Fruit fly (Drosophila melanogaster) whole organism, embryonic: ENCODE data around the gene pod1.

Experiments used
- Bdp1 ChIP-seq: fragments of 200-800 bp; sonication (Bioruptor generic); optimal IDR thresholded peaks from 3 replicates; lab custom pipeline; 2016; ENCODE audit warnings: missing biosample characterization, missing genetic modification characterization
- CG10147 ChIP-seq: fragments of 200-800 bp; sonication (Bioruptor generic); optimal IDR thresholded peaks from 2 replicates; lab custom pipeline; 2019; ENCODE audit warnings: missing biosample characterization, mild to moderate bottlenecking, missing genetic modification characterization, moderate library complexity
- CG12104 ChIP-seq: fragments of 200-800 bp; sonication (Bioruptor generic); optimal IDR thresholded peaks from 3 replicates; lab custom pipeline; 2016; ENCODE audit warnings: missing biosample characterization, missing genetic modification characterization
- CG12299 ChIP-seq: fragments of 200-800 bp; sonication (Bioruptor generic); optimal IDR thresholded peaks from 2 replicates; lab custom pipeline; 2018; ENCODE audit warnings: missing biosample characterization, mild to moderate bottlenecking, missing genetic modification characterization
- CG12769 ChIP-seq: fragments of 200-800 bp; sonication (Bioruptor generic); optimal IDR thresholded peaks from 2 replicates; lab custom pipeline; 2019; ENCODE audit warnings: missing biosample characterization, mild to moderate bottlenecking, missing genetic modification characterization, moderate library complexity
- CG12942 ChIP-seq: fragments of 200-800 bp; sonication (Bioruptor generic); optimal IDR thresholded peaks from 3 replicates; lab custom pipeline; 2016; ENCODE audit warnings: missing biosample characterization, missing genetic modification characterization
- CG1603 ChIP-seq: fragments of 200-800 bp; sonication (Bioruptor generic); optimal IDR thresholded peaks from 2 replicates; lab custom pipeline; 2019; ENCODE audit warnings: missing biosample characterization, mild to moderate bottlenecking, missing genetic modification characterization, moderate library complexity
- CG1647 ChIP-seq: fragments of 200-800 bp; sonication (Bioruptor generic); optimal IDR thresholded peaks from 3 replicates; lab custom pipeline; 2016; ENCODE audit warnings: missing biosample characterization, missing genetic modification characterization
- CG16813 ChIP-seq: fragments of 200-800 bp; sonication (Bioruptor generic); IDR thresholded peaks from 3 replicates; pipeline ENCODE4 v1.3.6; 2022; ENCODE audit warnings: missing biosample characterization, missing genetic modification characterization; ENCODE audit not compliant: partially characterized antibody
- CG16863 ChIP-seq: fragments of 200-800 bp; sonication (Bioruptor generic); optimal IDR thresholded peaks from 3 replicates; lab custom pipeline; 2016; ENCODE audit warnings: missing biosample characterization, missing genetic modification characterization
- CG17359 ChIP-seq: fragments of 200-800 bp; sonication (Bioruptor generic); optimal IDR thresholded peaks from 3 replicates; lab custom pipeline; 2018; ENCODE audit warnings: missing biosample characterization, mild to moderate bottlenecking, missing genetic modification characterization, moderate library complexity
- CG17385 ChIP-seq: fragments of 200-800 bp; sonication (Bioruptor generic); optimal IDR thresholded peaks from 3 replicates; lab custom pipeline; 2018; ENCODE audit warnings: missing biosample characterization, mild to moderate bottlenecking, missing genetic modification characterization
- CG2199 ChIP-seq: fragments of 200-800 bp; sonication (Bioruptor generic); IDR thresholded peaks from 3 replicates; pipeline ENCODE4 v1.3.6; 2022; ENCODE audit warnings: missing biosample characterization, missing genetic modification characterization
- CG2875 ChIP-seq: fragments of 200-800 bp; sonication (Bioruptor generic); optimal IDR thresholded peaks from 2 replicates; lab custom pipeline; 2017; ENCODE audit warnings: missing biosample characterization, mild to moderate bottlenecking, missing genetic modification characterization, missing genetic modification reagents
- CG32767 ChIP-seq: fragments of 200-800 bp; sonication (Bioruptor generic); IDR thresholded peaks from 2 replicates; pipeline ENCODE4 v1.3.6; 2022; ENCODE audit warnings: missing biosample characterization, missing genetic modification characterization
- CG6813 ChIP-seq: fragments of 200-800 bp; sonication (Bioruptor generic); optimal IDR thresholded peaks from 2 replicates; lab custom pipeline; 2017; ENCODE audit warnings: missing biosample characterization, missing genetic modification characterization, mild to moderate bottlenecking, moderate library complexity, missing genetic modification reagents
- CG6854 ChIP-seq: fragments of 200-800 bp; sonication (Bioruptor generic); optimal IDR thresholded peaks from 3 replicates; lab custom pipeline; 2017; ENCODE audit warnings: missing biosample characterization, mild to moderate bottlenecking, missing genetic modification characterization
- CG7963 ChIP-seq: fragments of 200-800 bp; sonication (Bioruptor generic); IDR thresholded peaks from 3 replicates; pipeline ENCODE4 v1.3.6; 2022; ENCODE audit warnings: missing biosample characterization, missing genetic modification characterization; ENCODE audit not compliant: partially characterized antibody
- CG8281 ChIP-seq: fragments of 200-800 bp; sonication (Bioruptor generic); optimal IDR thresholded peaks from 2 replicates; lab custom pipeline; 2018; ENCODE audit warnings: missing biosample characterization, mild to moderate bottlenecking, missing genetic modification characterization, moderate library complexity
- CG8944 ChIP-seq: fragments of 200-800 bp; sonication (Bioruptor generic); optimal IDR thresholded peaks from 3 replicates; lab custom pipeline; 2016; ENCODE audit warnings: missing biosample characterization, missing genetic modification characterization
- CG9932 ChIP-seq: fragments of 200-800 bp; sonication (Bioruptor generic); IDR thresholded peaks from 2 replicates; pipeline ENCODE4 v1.3.6; 2022; ENCODE audit warnings: missing biosample characterization, missing genetic modification characterization
- CHES-1-like ChIP-seq: fragments of 200-800 bp; sonication (Bioruptor generic); optimal IDR thresholded peaks from 2 replicates; lab custom pipeline; 2016; ENCODE audit warnings: missing biosample characterization, missing genetic modification characterization
- D ChIP-seq, 2 experiments: fragments of 200-800 bp in 1 of 2; fragments of >200 bp in 1 of 2; sonication (Bioruptor generic) in 1 of 2; optimal IDR thresholded peaks; 2 replicates in 1 of 2; 3 replicates in 1 of 2; lab custom pipeline; 2017; ENCODE audit warnings: mild to moderate bottlenecking in 1 of 2, missing biosample characterization in 1 of 2, missing genetic modification characterization in 1 of 2, missing genetic modification reagents in 1 of 2
- D19A ChIP-seq: fragments of 200-800 bp; optimal IDR thresholded peaks from 3 replicates; lab custom pipeline; 2019; ENCODE audit warnings: missing biosample characterization, mild to moderate bottlenecking, missing genetic modification characterization, moderate library complexity
- Hr39 ChIP-seq: fragments of >200 bp; optimal IDR thresholded peaks from 2 replicates; lab custom pipeline; 2017
- Hr51 ChIP-seq, 2 experiments: fragments of 200-800 bp; sonication (Bioruptor generic); optimal IDR thresholded peaks; 2 replicates in 1 of 2; 3 replicates in 1 of 2; lab custom pipeline; 2016 to 2018; ENCODE audit warnings: missing biosample characterization in 2 of 2, missing genetic modification characterization in 2 of 2, mild to moderate bottlenecking in 1 of 2, moderate library complexity in 1 of 2
- Lim3 ChIP-seq: fragments of 200-800 bp; sonication (Bioruptor generic); IDR thresholded peaks from 2 replicates; pipeline ENCODE4 v1.3.6; 2022; ENCODE audit warnings: missing biosample characterization, missing genetic modification characterization
- NK7.1 ChIP-seq: fragments of 200-800 bp; sonication (Bioruptor generic); optimal IDR thresholded peaks from 3 replicates; lab custom pipeline; 2016; ENCODE audit warnings: missing biosample characterization, missing genetic modification characterization
- Nf-YA ChIP-seq: fragments of 200-800 bp; sonication (Bioruptor generic); IDR thresholded peaks from 2 replicates; pipeline ENCODE4 v1.3.6; 2022; ENCODE audit warnings: missing biosample characterization, missing genetic modification characterization
- Ssrp ChIP-seq: fragments of 200-800 bp; sonication (Bioruptor generic); optimal IDR thresholded peaks from 2 replicates; lab custom pipeline; 2018; ENCODE audit warnings: missing biosample characterization, mild to moderate bottlenecking, missing genetic modification characterization, moderate library complexity
- Trl ChIP-seq, 3 experiments: fragments of >200 bp in 2 of 3; fragments of 200-800 bp in 1 of 3; sonication (Bioruptor generic) in 1 of 3; optimal IDR thresholded peaks; 2 replicates in 1 of 3; 3 replicates in 2 of 3; lab custom pipeline; 2016 to 2017; ENCODE audit warnings: missing biosample characterization in 1 of 3, missing genetic modification characterization in 1 of 3
- ap ChIP-seq: fragments of 200-800 bp; sonication (Bioruptor generic); IDR thresholded peaks from 2 replicates; pipeline ENCODE4 v1.3.6; 2022; ENCODE audit warnings: missing biosample characterization, missing genetic modification characterization
- ash1 ChIP-seq: fragments of 200-800 bp; sonication (Bioruptor generic); optimal IDR thresholded peaks from 2 replicates; lab custom pipeline; 2018; ENCODE audit warnings: missing biosample characterization, mild to moderate bottlenecking, missing genetic modification characterization
- corto ChIP-seq: fragments of 200-800 bp; sonication (Bioruptor generic); optimal IDR thresholded peaks from 2 replicates; lab custom pipeline; 2016; ENCODE audit warnings: missing biosample characterization, mild to moderate bottlenecking, missing genetic modification characterization, moderate library complexity
- dimm ChIP-seq: fragments of 200-800 bp; sonication (Bioruptor generic); IDR thresholded peaks from 2 replicates; pipeline ENCODE4 v1.3.6; 2022; ENCODE audit warnings: missing biosample characterization, missing genetic modification characterization
- eyg ChIP-seq: fragments of 200-800 bp; sonication (Bioruptor generic); optimal IDR thresholded peaks from 3 replicates; lab custom pipeline; 2016; ENCODE audit warnings: missing biosample characterization, missing genetic modification characterization
- fu2 ChIP-seq: fragments of 200-800 bp; sonication (Bioruptor generic); optimal IDR thresholded peaks from 2 replicates; lab custom pipeline; 2016; ENCODE audit warnings: missing biosample characterization, missing genetic modification characterization
- grau ChIP-seq: fragments of 200-800 bp; optimal IDR thresholded peaks from 3 replicates; lab custom pipeline; 2019; ENCODE audit warnings: missing biosample characterization, mild to moderate bottlenecking, missing genetic modification characterization, moderate library complexity
- her ChIP-seq: fragments of 200-800 bp; sonication (Bioruptor generic); optimal IDR thresholded peaks from 2 replicates; lab custom pipeline; 2016; ENCODE audit warnings: missing biosample characterization, missing genetic modification characterization
- pho ChIP-seq: fragments of 200-800 bp; sonication (Bioruptor generic); optimal IDR thresholded peaks from 2 replicates; lab custom pipeline; 2016; ENCODE audit warnings: missing biosample characterization, missing genetic modification characterization
- pita ChIP-seq: fragments of 200-800 bp; sonication (Bioruptor generic); optimal IDR thresholded peaks from 2 replicates; lab custom pipeline; 2017; ENCODE audit warnings: missing biosample characterization, mild to moderate bottlenecking, missing genetic modification characterization
- run ChIP-seq: fragments of 200-800 bp; sonication (Bioruptor generic); optimal IDR thresholded peaks from 3 replicates; lab custom pipeline; 2018; ENCODE audit warnings: missing biosample characterization, mild to moderate bottlenecking, missing genetic modification characterization
- sens ChIP-seq: fragments of 200-800 bp; sonication (Bioruptor generic); peaks from one replicate; lab custom pipeline; 2016; ENCODE audit warnings: missing biosample characterization, missing genetic modification characterization
- sim ChIP-seq: fragments of 200-800 bp; sonication (Bioruptor generic); IDR thresholded peaks from 2 replicates; pipeline ENCODE4 v1.3.6; 2022; ENCODE audit warnings: missing biosample characterization, missing genetic modification characterization
- sob ChIP-seq: fragments of 200-800 bp; sonication (Bioruptor generic); IDR thresholded peaks from 2 replicates; pipeline ENCODE4 v1.3.6; 2022; ENCODE audit warnings: missing biosample characterization, missing genetic modification characterization
- tgo ChIP-seq: fragments of 200-800 bp; sonication (Bioruptor generic); IDR thresholded peaks from 3 replicates; pipeline ENCODE4 v1.3.6; 2022; ENCODE audit warnings: missing biosample characterization, missing genetic modification characterization
- tio ChIP-seq: fragments of 200-800 bp; sonication (Bioruptor generic); optimal IDR thresholded peaks from 2 replicates; lab custom pipeline; 2017; ENCODE audit warnings: missing biosample characterization, missing genetic modification characterization, inconsistent platforms
- vvl ChIP-seq: fragments of 200-800 bp; sonication (Bioruptor generic); IDR thresholded peaks from 2 replicates; pipeline ENCODE4 v1.3.6; 2022; ENCODE audit warnings: missing biosample characterization, missing genetic modification characterization

The pod1 gene

DNA sequence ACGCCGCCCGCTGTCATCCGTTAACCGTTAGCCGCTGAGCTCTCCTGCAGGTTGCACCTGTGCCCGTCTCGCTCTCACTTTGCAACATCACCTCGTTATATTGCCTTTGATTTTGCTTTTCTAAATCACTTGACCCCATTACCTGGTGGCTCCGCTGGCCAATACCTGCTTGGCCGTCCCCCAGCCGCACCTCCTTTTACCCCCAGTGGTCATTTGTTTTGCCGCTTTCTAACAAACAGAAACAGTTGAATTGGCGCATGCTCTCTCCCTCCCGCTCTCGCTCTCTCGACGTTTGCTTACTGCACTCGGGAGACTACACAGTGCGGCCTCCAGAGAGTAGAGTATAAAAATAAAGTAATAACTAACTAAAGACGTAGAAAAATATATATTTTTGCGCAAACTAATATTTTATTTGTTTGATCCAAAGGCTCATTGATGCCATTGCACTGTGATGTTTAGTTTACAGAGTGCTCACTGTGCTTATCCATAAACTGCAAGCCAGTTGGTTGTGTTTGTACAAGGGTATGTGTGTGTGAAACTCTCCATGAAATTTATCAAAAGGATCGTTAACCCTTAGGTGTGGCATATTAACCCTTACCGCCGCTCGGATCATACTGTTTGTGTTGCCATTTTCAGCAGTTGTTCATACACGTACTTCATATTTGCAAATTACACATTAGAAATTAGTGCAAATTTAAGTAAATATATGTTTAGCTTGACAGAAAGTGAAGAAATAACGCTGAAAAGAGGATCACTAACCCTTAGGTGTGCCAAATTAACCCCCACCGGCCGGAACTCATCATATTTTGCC, 1.2 kb downstream of the pod1 start (continued):
- peak; percentile 41 for TF ChIP-seq CG12299 (tag; lab: Kevin White, UChicago)
- TF ChIP-seq CG12942 (GFP tag; lab: Kevin White, UChicago): peak; percentile 54
- TF ChIP-seq Trl (optimal IDR thresholded peaks at IDR 0.05; lab: Kevin White, UChicago): peak; percentile 70 to 74
- TF ChIP-seq Trl (GFP tag; optimal IDR thresholded peaks at IDR 0.05; lab: Kevin White, UChicago): peak; percentile 58
- no peak for TF ChIP-seq fu2 (GFP tag; lab: Kevin White, UChicago)
- TF ChIP-seq CG17359 (tag; lab: Kevin White, UChicago): peak; percentile 81
- peak; percentile 66 for TF ChIP-seq pho (GFP tag; lab: Kevin White, UChicago)
- peak; percentile 75 for TF ChIP-seq CG2875 (GFP tag; lab: Kevin White, UChicago)
- peak; percentile 93 for TF ChIP-seq corto (GFP tag; lab: Kevin White, UChicago)
- peak; percentile 1 for TF ChIP-seq CG8281 (tag; lab: Kevin White, UChicago)
- TF ChIP-seq tgo (GFP tag; lab: Robert Waterston, UW): peak; percentile 88
- TF ChIP-seq CHES-1-like (GFP tag; lab: Kevin White, UChicago): peak; percentile 61
- TF ChIP-seq CG7963 (GFP tag; lab: Robert Waterston, UW): no peak
- TF ChIP-seq her: peak; percentile 59
- TF ChIP-seq run: peak; percentile 33
- peak; percentile 60 for TF ChIP-seq Ssrp (tag; lab: Kevin White, UChicago)
- peak; percentile 53 for TF ChIP-seq CG6854 (GFP tag; lab: Kevin White, UChicago)
- TF ChIP-seq CG16813 (GFP tag; lab: Robert Waterston, UW): no peak
- TF ChIP-seq vvl: peak; percentile 95
- TF ChIP-seq CG10147 (GFP tag; lab: Kevin White, UChicago): peak; percentile 49
- TF ChIP-seq ap: peak; percentile 78
- peak; percentile 79 for TF ChIP-seq Nf-YA
- no peak for TF ChIP-seq pita
- no peak for TF ChIP-seq CG12769 (tag; lab: Kevin White, UChicago)
- peak; percentile 89 for TF ChIP-seq CG9932 (GFP tag; lab: Robert Waterston, UW)
- peak; percentile 56 for TF ChIP-seq ash1 (GFP tag; lab: Kevin White, UChicago)
- peak; percentile 28 for TF ChIP-seq CG1647 (GFP tag; lab: Kevin White, UChicago)
- no peak for TF ChIP-seq eyg (GFP tag; lab: Kevin White, UChicago)
- peak; percentile 60; the same call in 1 of the 3 replicates for TF ChIP-seq CG2199
- peak; percentile 98 for TF ChIP-seq grau (tag; lab: Kevin White, UChicago)
- peak in 1 of 2 experiments; percentile 53 for TF ChIP-seq Hr51 (GFP tag; optimal IDR thresholded peaks at IDR 0.05; lab: Kevin White, UChicago)
- no peak for TF ChIP-seq Hr39
- peak; percentile 52 for TF ChIP-seq CG17385 (GFP tag; lab: Kevin White, UChicago)
- peak; percentile 78 for TF ChIP-seq D19A
- peak; percentile 87 for TF ChIP-seq sob (GFP tag; lab: Robert Waterston, UW)
- TF ChIP-seq Bdp1 (GFP tag; lab: Kevin White, UChicago): peak; percentile 38
- TF ChIP-seq CG6813 (GFP tag; lab: Kevin White, UChicago): peak; percentile 29
- TF ChIP-seq CG32767 (GFP tag; lab: Robert Waterston, UW): peak; percentile 74
- peak; percentile 98 for TF ChIP-seq sens
- TF ChIP-seq D (optimal IDR thresholded peaks at IDR 0.05; lab: Kevin White, UChicago): no peak
- TF ChIP-seq D (GFP tag; optimal IDR thresholded peaks at IDR 0.05; lab: Kevin White, UChicago): peak; percentile 45
- TF ChIP-seq CG8944 (GFP tag; lab: Kevin White, UChicago): peak; percentile 43
- TF ChIP-seq CG12104: peak; percentile 8
- peak; percentile 76 for TF ChIP-seq dimm (GFP tag; lab: Robert Waterston, UW)
- TF ChIP-seq CG1603 (tag; lab: Kevin White, UChicago): peak; percentile 91
- peak; percentile 72; the same call in 1 of the 2 replicates for TF ChIP-seq sim (GFP tag; lab: Robert Waterston, UW)
- peak; percentile 40 for TF ChIP-seq NK7.1 (GFP tag; lab: Kevin White, UChicago)
- peak; percentile 66 for TF ChIP-seq CG16863
- TF ChIP-seq Lim3 (GFP tag; lab: Robert Waterston, UW): peak; percentile 62
- peak; percentile 79 for TF ChIP-seq tio (GFP tag; lab: Kevin White, UChicago)
